Fruit fly (Drosophila melanogaster) whole organism, wandering third instar larva: ENCODE results near the gene CG12507.

Source experiments
- Abd-B ChIP-seq: fragments of >200 bp; optimal IDR thresholded peaks from 2 replicates; lab custom pipeline; 2017; ENCODE audit warnings: missing biosample characterization, missing genetic modification characterization
- CG32264 ChIP-seq: fragments of 200-800 bp; sonication (Bioruptor generic); optimal IDR thresholded peaks from 2 replicates; lab custom pipeline; 2016; ENCODE audit warnings: missing biosample characterization, missing genetic modification characterization
- CG9705 ChIP-seq: fragments of 200-800 bp; sonication (Bioruptor generic); optimal IDR thresholded peaks from 2 replicates; lab custom pipeline; 2018; ENCODE audit warnings: missing biosample characterization, mild to moderate bottlenecking, missing genetic modification characterization
- CrebA ChIP-seq: fragments of 200-800 bp; sonication (Bioruptor generic); optimal IDR thresholded peaks from 2 replicates; lab custom pipeline; 2016; ENCODE audit warnings: missing biosample characterization, mild to moderate bottlenecking, missing genetic modification characterization, borderline replicate concordance
- Dfd ChIP-seq: fragments of >200 bp; optimal IDR thresholded peaks from 2 replicates; lab custom pipeline; 2017; ENCODE audit warnings: missing biosample characterization, missing genetic modification characterization
- Dif ChIP-seq: fragments of 200-275, 200-300 bp; sonication (Bioruptor generic); optimal IDR thresholded peaks from 2 replicates; lab custom pipeline; 2018; ENCODE audit warnings: missing biosample characterization, missing genetic modification characterization; ENCODE audit not compliant: partially characterized antibody
- GATAd ChIP-seq: sonication (Bioruptor generic); optimal IDR thresholded peaks from 2 replicates; lab custom pipeline; 2016; ENCODE audit warnings: missing biosample characterization, missing genetic modification characterization
- HLH106 ChIP-seq: fragments of 200-800 bp; optimal IDR thresholded peaks from 3 replicates; lab custom pipeline; 2019; ENCODE audit warnings: missing biosample characterization, mild to moderate bottlenecking, missing genetic modification characterization, moderate library complexity
- Hnf4 ChIP-seq: fragments of 200-800 bp; sonication (Bioruptor generic); optimal IDR thresholded peaks from 2 replicates; lab custom pipeline; 2016; ENCODE audit warnings: missing biosample characterization, mild to moderate bottlenecking, missing genetic modification characterization
- Hr78 ChIP-seq: fragments of >200 bp; optimal IDR thresholded peaks from 2 replicates; lab custom pipeline; 2017; ENCODE audit warnings: missing biosample characterization, missing genetic modification characterization
- Hr83 ChIP-seq: fragments of 200-300 bp; sonication (Bioruptor generic); optimal IDR thresholded peaks from 2 replicates; lab custom pipeline; 2016; ENCODE audit warnings: missing biosample characterization, mild to moderate bottlenecking, missing genetic modification characterization, moderate library complexity; ENCODE audit not compliant: poor library complexity, severe bottlenecking
- Jra ChIP-seq: sonication (Bioruptor generic); optimal IDR thresholded peaks from 2 replicates; lab custom pipeline; 2016; ENCODE audit warnings: missing biosample characterization, missing genetic modification characterization
- Mio ChIP-seq: sonication (Bioruptor generic); optimal IDR thresholded peaks from 2 replicates; lab custom pipeline; 2016; ENCODE audit warnings: missing biosample characterization, missing genetic modification characterization
- Myc ChIP-seq: fragments of >200 bp; optimal IDR thresholded peaks from 2 replicates; lab custom pipeline; 2017
- N ChIP-seq: fragments of >200 bp; optimal IDR thresholded peaks from 2 replicates; lab custom pipeline; 2018; ENCODE audit warnings: missing biosample characterization, missing external identifiers, missing genetic modification characterization
- OdsH ChIP-seq: fragments of 200-800 bp; sonication (Bioruptor generic); optimal IDR thresholded peaks from 2 replicates; lab custom pipeline; 2016; ENCODE audit warnings: missing biosample characterization, mild to moderate bottlenecking, missing genetic modification characterization
- Rel ChIP-seq, 2 experiments: fragments of 200-800 bp; sonication (Bioruptor generic) in 1 of 2; optimal IDR thresholded peaks; 2 replicates in 1 of 2; 3 replicates in 1 of 2; lab custom pipeline; 2016 to 2019; ENCODE audit warnings: mild to moderate bottlenecking in 2 of 2, missing biosample characterization in 2 of 2, missing genetic modification characterization in 2 of 2, moderate library complexity in 1 of 2
- Sp1 ChIP-seq: fragments of 200-800 bp; sonication (Bioruptor generic); optimal IDR thresholded peaks from 3 replicates; lab custom pipeline; 2019; ENCODE audit warnings: missing biosample characterization, mild to moderate bottlenecking, missing genetic modification characterization, moderate library complexity
- Vsx2 ChIP-seq: fragments of 200-300, 225-300 bp; sonication (Bioruptor generic); optimal IDR thresholded peaks from 2 replicates; lab custom pipeline; 2018; ENCODE audit warnings: missing biosample characterization, missing genetic modification characterization; ENCODE audit not compliant: partially characterized antibody
- br ChIP-seq: fragments of 200-800 bp; sonication (Bioruptor generic); optimal IDR thresholded peaks from 2 replicates; lab custom pipeline; 2016; ENCODE audit warnings: missing biosample characterization, missing genetic modification characterization
- brk ChIP-seq: fragments of 200-800 bp; sonication (Bioruptor generic); optimal IDR thresholded peaks from 2 replicates; lab custom pipeline; 2016; ENCODE audit warnings: missing biosample characterization, mild to moderate bottlenecking, missing genetic modification characterization
- dl ChIP-seq, 2 experiments: fragments of 175-275, 200-275 bp in 1 of 2; fragments of 200-275 bp in 1 of 2; sonication (Bioruptor generic); optimal IDR thresholded peaks; lab custom pipeline; 2018; ENCODE audit warnings: mild to moderate bottlenecking in 2 of 2, missing biosample characterization in 2 of 2, missing genetic modification characterization in 2 of 2, moderate library complexity in 2 of 2; ENCODE audit not compliant: partially characterized antibody in 2 of 2, insufficient read depth in 1 of 2
- dmrt93B ChIP-seq: fragments of 200-800 bp; sonication (Bioruptor generic); optimal IDR thresholded peaks from 2 replicates; lab custom pipeline; 2018; ENCODE audit warnings: missing biosample characterization, mild to moderate bottlenecking, missing genetic modification characterization
- dsf ChIP-seq: sonication (Bioruptor generic); optimal IDR thresholded peaks from 2 replicates; lab custom pipeline; 2016; ENCODE audit warnings: missing biosample characterization, missing genetic modification characterization, borderline replicate concordance
- ey ChIP-seq: fragments of 200-800 bp; sonication (Bioruptor generic); optimal IDR thresholded peaks from 2 replicates; lab custom pipeline; 2016; ENCODE audit warnings: missing biosample characterization, missing genetic modification characterization
- foxo ChIP-seq, 2 experiments: fragments of 200-800 bp; sonication (Bioruptor generic); optimal IDR thresholded peaks; 2 replicates in 1 of 2; 3 replicates in 1 of 2; lab custom pipeline; 2016 to 2017; ENCODE audit warnings: missing biosample characterization in 2 of 2, missing genetic modification characterization in 2 of 2
- fru ChIP-seq: fragments of 200-800 bp; sonication (Bioruptor generic); optimal IDR thresholded peaks from 3 replicates; lab custom pipeline; 2016; ENCODE audit warnings: missing biosample characterization, mild to moderate bottlenecking, missing genetic modification characterization
- h ChIP-seq: fragments of 200-800 bp; sonication (Bioruptor generic); optimal IDR thresholded peaks from 3 replicates; lab custom pipeline; 2016; ENCODE audit warnings: missing biosample characterization, mild to moderate bottlenecking, missing genetic modification characterization
- jim ChIP-seq: fragments of 175-275, 200-325 bp; sonication (Bioruptor generic); optimal IDR thresholded peaks from 2 replicates; lab custom pipeline; 2016; ENCODE audit warnings: missing biosample characterization, mild to moderate bottlenecking, missing genetic modification characterization
- lola ChIP-seq: fragments of >200 bp; optimal IDR thresholded peaks from 2 replicates; lab custom pipeline; 2017; ENCODE audit warnings: missing biosample characterization, missing genetic modification characterization
- pan ChIP-seq: fragments of >200 bp; optimal IDR thresholded peaks from 2 replicates; lab custom pipeline; 2017
- psq ChIP-seq: fragments of 200-800 bp; sonication (Bioruptor generic); optimal IDR thresholded peaks from 3 replicates; lab custom pipeline; 2017; ENCODE audit warnings: missing biosample characterization, mild to moderate bottlenecking, missing genetic modification characterization, moderate library complexity
- rgr ChIP-seq: fragments of 200-800 bp; sonication (Bioruptor generic); optimal IDR thresholded peaks from 3 replicates; lab custom pipeline; 2016; ENCODE audit warnings: missing biosample characterization, mild to moderate bottlenecking, missing genetic modification characterization
- sage ChIP-seq: fragments of 200-800 bp; sonication (Bioruptor generic); optimal IDR thresholded peaks from 2 replicates; lab custom pipeline; 2016; ENCODE audit warnings: missing biosample characterization, mild to moderate bottlenecking, missing genetic modification characterization
- sv ChIP-seq: fragments of 200-800 bp; sonication (Bioruptor generic); optimal IDR thresholded peaks from 3 replicates; lab custom pipeline; 2016; ENCODE audit warnings: missing biosample characterization, missing genetic modification characterization
- tai ChIP-seq: sonication (Bioruptor generic); optimal IDR thresholded peaks from 2 replicates; lab custom pipeline; 2016; ENCODE audit warnings: missing biosample characterization, missing genetic modification characterization
- usp ChIP-seq: fragments of >200 bp; optimal IDR thresholded peaks from 2 replicates; lab custom pipeline; 2017; ENCODE audit warnings: missing biosample characterization, missing genetic modification characterization
- woc ChIP-seq: sonication (Bioruptor generic); optimal IDR thresholded peaks from 2 replicates; lab custom pipeline; 2016; ENCODE audit warnings: missing biosample characterization, mild to moderate bottlenecking, missing genetic modification characterization

Gene CG12507

dm6 chrX:16275854-16276338, 9.6 kb upstream of the CG12507 start, which contains the start of the genes kat80 and Prosalpha4:
kat80 (minus strand) TSS chrX:16276180.
Prosalpha4 (plus strand) TSS chrX:16276270.
- TF ChIP-seq woc (peak; percentile 23), Jra (no peak), dsf (no peak), Abd-B (no peak), OdsH (GFP tag; lab: Kevin White, UChicago) (no peak), HLH106 (tag; lab: Kevin White, UChicago) (peak; percentile 57), Sp1 (GFP tag; lab: Kevin White, UChicago) (peak; percentile 36), dmrt93B (GFP tag; lab: Kevin White, UChicago) (no peak), psq (GFP tag; lab: Kevin White, UChicago) (peak; percentile 21), h (GFP tag; lab: Kevin White, UChicago) (no peak), fru (GFP tag; lab: Kevin White, UChicago) (peak; percentile 29), Hr78 (GFP tag; lab: Kevin White, UChicago) (no peak), GATAd (no peak), ey (no peak), br (GFP tag; lab: Kevin White, UChicago) (no peak), sage (no peak), usp (GFP tag; lab: Kevin White, UChicago) (no peak), Dif (no peak), N (GFP tag; lab: Kevin White, UChicago) (no peak), Vsx2 (no peak), CrebA (no peak), Hnf4 (GFP tag; lab: Kevin White, UChicago) (peak; percentile 1), rgr (GFP tag; lab: Kevin White, UChicago) (no peak), lola (no peak), pan (lab: Kevin White, UChicago) (no peak), tai (GFP tag; lab: Kevin White, UChicago) (no peak), Hr83 (GFP tag; lab: Kevin White, UChicago) (no peak), jim (GFP tag; lab: Kevin White, UChicago) (no peak), Dfd (GFP tag; lab: Kevin White, UChicago) (no peak), brk (GFP tag; lab: Kevin White, UChicago) (no peak), sv (peak; percentile 10), Mio (GFP tag; lab: Kevin White, UChicago) (no peak), Rel (GFP tag; optimal IDR thresholded peaks at IDR 0.05; lab: Kevin White, UChicago) (no peak), Rel (tag; optimal IDR thresholded peaks at IDR 0.05; lab: Kevin White, UChicago) (no peak), CG9705 (GFP tag; lab: Kevin White, UChicago) (no peak), CG32264 (GFP tag; lab: Kevin White, UChicago) (no peak), Myc (lab: Kevin White, UChicago) (peak; percentile 1), foxo (GFP tag; optimal IDR thresholded peaks at IDR 0.05; lab: Kevin White, UChicago) (peak in 1 of 2 experiments; percentile 75), dl (GFP tag; optimal IDR thresholded peaks at IDR 0.05; lab: Kevin White, UChicago; ENCODE audit: insufficient read depth in 1 of 2, partially characterized antibody in 2 of 2) (no peak)

DNA sequence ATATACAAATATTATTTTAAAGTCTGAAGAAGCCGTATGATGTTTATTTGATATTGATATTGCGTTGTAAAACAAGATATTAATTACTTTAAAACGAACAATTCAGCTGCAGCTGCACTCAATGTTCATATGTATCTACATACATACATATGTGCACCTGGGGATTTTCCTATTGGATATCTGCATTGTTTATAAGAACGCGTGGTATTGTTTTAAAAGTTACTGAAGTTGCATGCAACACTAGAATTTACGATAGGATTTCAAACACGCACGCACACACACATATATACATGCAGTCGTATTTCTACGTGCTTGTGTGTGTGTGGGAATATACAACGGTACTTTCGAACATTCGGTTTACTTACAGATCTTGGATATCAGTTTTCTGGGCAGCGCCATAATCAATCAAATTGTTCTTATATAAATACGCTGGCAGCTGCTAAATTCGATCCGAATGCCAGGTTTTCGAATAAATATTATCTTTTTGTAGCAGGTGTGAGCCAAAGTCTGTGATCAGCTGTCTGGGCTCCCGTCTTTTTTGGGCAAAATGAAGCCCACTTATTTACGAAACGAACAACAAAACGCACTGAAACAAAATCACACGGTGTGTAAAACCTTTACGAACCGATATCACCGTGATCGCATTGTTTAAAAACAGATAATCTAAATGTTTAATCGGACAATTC, 9.0 kb upstream of the CG12507 start:
- TF ChIP-seq Sp1 (GFP tag; lab: Kevin White, UChicago), result no peak
- no peak for TF ChIP-seq foxo (GFP tag; optimal IDR thresholded peaks at IDR 0.05; lab: Kevin White, UChicago)
- no peak for TF ChIP-seq Hnf4 (GFP tag; lab: Kevin White, UChicago)
- TF ChIP-seq Dif, result no peak
- TF ChIP-seq GATAd, result no peak
- TF ChIP-seq CrebA, result no peak
- TF ChIP-seq Abd-B, result no peak
- TF ChIP-seq dl (GFP tag; optimal IDR thresholded peaks at IDR 0.05; lab: Kevin White, UChicago; ENCODE audit: insufficient read depth in 1 of 2, partially characterized antibody in 2 of 2), result no peak
- TF ChIP-seq ey, result no peak
- no peak for TF ChIP-seq fru (GFP tag; lab: Kevin White, UChicago)
- TF ChIP-seq h (GFP tag; lab: Kevin White, UChicago), result no peak
